Worm (Caenorhabditis elegans) whole organism, L4 larva: ENCODE results near the gene Y65A5A.24.
A peak's percentile ranks its signal among the peaks of the same experiment; 100 is the strongest.

Source experiments
- F10B5.3 ChIP-seq: sonication (generic microtip); optimal IDR thresholded peaks from 2 replicates; lab custom pipeline; 2016; ENCODE audit warnings: mild to moderate bottlenecking, missing genetic modification characterization, missing compliant biosample characterization
- F37D6.2 ChIP-seq: sonication (generic microtip); optimal IDR thresholded peaks from 2 replicates; lab custom pipeline; 2016; ENCODE audit warnings: mild to moderate bottlenecking, missing genetic modification characterization, missing compliant biosample characterization
- T20F7.1 ChIP-seq: fragments of 200-800 bp; sonication (Bioruptor generic); optimal IDR thresholded peaks from 2 replicates; lab custom pipeline; 2018; ENCODE audit warnings: mild to moderate bottlenecking, missing genetic modification characterization, missing compliant biosample characterization
- Y105C5A.15 ChIP-seq: fragments of 200-800 bp; sonication (Bioruptor generic); IDR thresholded peaks from 2 replicates; pipeline ENCODE4 v1.3.6; 2022; ENCODE audit warnings: missing genetic modification characterization, missing compliant biosample characterization
- Y75B8A.6 ChIP-seq: fragments of 200-800 bp; sonication (Bioruptor generic); IDR thresholded peaks from 2 replicates; pipeline ENCODE4 v1.3.6; 2022; ENCODE audit warnings: missing genetic modification reagents, missing genetic modification characterization, missing compliant biosample characterization
- aly-2 ChIP-seq: sonication (generic microtip); optimal IDR thresholded peaks from 2 replicates; lab custom pipeline; 2018; ENCODE audit warnings: missing biosample characterization, missing genetic modification characterization
- arid-1 ChIP-seq: fragments of 200-800 bp; sonication (Bioruptor generic); conservative IDR thresholded peaks from 2 replicates; pipeline ENCODE4 v1.3.6; 2022; ENCODE audit warnings: missing genetic modification reagents, missing genetic modification characterization, missing compliant biosample characterization
- ceh-20 ChIP-seq: fragments of 200-800 bp; sonication (Bioruptor generic); IDR thresholded peaks from 2 replicates; pipeline ENCODE4 v1.3.6; 2022; ENCODE audit warnings: missing genetic modification reagents, missing genetic modification characterization, missing compliant biosample characterization
- ceh-28 ChIP-seq: fragments of 150-350 bp; optimal IDR thresholded peaks from 2 replicates; lab custom pipeline; 2014; ENCODE audit warnings: missing biosample characterization, missing genetic modification reagents, missing genetic modification characterization
- ceh-82 ChIP-seq: sonication (generic microtip); optimal IDR thresholded peaks from 2 replicates; lab custom pipeline; 2017; ENCODE audit warnings: missing biosample characterization, missing genetic modification characterization
- daf-19 ChIP-seq: fragments of 200-800 bp; sonication (Bioruptor generic); conservative IDR thresholded peaks from 2 replicates; pipeline ENCODE4 v1.3.6; 2022; ENCODE audit warnings: missing genetic modification characterization, missing compliant biosample characterization
- daf-8 ChIP-seq: fragments of 200-800 bp; sonication (Bioruptor generic); IDR thresholded peaks from 2 replicates; pipeline ENCODE4 v1.3.6; 2022; ENCODE audit warnings: missing genetic modification characterization, missing compliant biosample characterization
- dmd-6 ChIP-seq: fragments of 200-800 bp; sonication (Bioruptor generic); IDR thresholded peaks from 2 replicates; pipeline ENCODE4 v1.3.6; 2022; ENCODE audit warnings: missing genetic modification reagents, missing genetic modification characterization, missing compliant biosample characterization
- dmd-8 ChIP-seq: fragments of 200-800 bp; sonication (Bioruptor generic); IDR thresholded peaks from 2 replicates; pipeline ENCODE4 v1.3.6; 2022; ENCODE audit warnings: missing genetic modification characterization, missing compliant biosample characterization
- dve-1 ChIP-seq: sonication (generic microtip); optimal IDR thresholded peaks from 2 replicates; lab custom pipeline; 2017; ENCODE audit warnings: antibody characterized with exemption, mild to moderate bottlenecking, missing genetic modification characterization, missing compliant biosample characterization; ENCODE audit not compliant: insufficient read depth
- egl-27 ChIP-seq: sonication (generic microtip); optimal IDR thresholded peaks from 3 replicates; lab custom pipeline; 2017; ENCODE audit warnings: missing biosample characterization, missing genetic modification reagents, missing genetic modification characterization
- egl-43 ChIP-seq: fragments of 200-800 bp; sonication (Bioruptor generic); IDR thresholded peaks from 2 replicates; pipeline ENCODE4 v1.3.6; 2022; ENCODE audit warnings: missing genetic modification reagents, missing genetic modification characterization, missing compliant biosample characterization
- gei-8 ChIP-seq: fragments of 200-800 bp; sonication (Bioruptor generic); optimal IDR thresholded peaks from 2 replicates; lab custom pipeline; 2018; ENCODE audit warnings: mild to moderate bottlenecking, missing genetic modification characterization, missing compliant biosample characterization
- hlh-11 ChIP-seq: fragments of 200-800 bp; sonication (Bioruptor generic); optimal IDR thresholded peaks from 2 replicates; lab custom pipeline; 2018; ENCODE audit warnings: mild to moderate bottlenecking, missing genetic modification characterization, missing compliant biosample characterization
- hlh-30 ChIP-seq: sonication (generic microtip); optimal IDR thresholded peaks from 2 replicates; lab custom pipeline; 2017; ENCODE audit warnings: antibody characterized with exemption, mild to moderate bottlenecking, missing genetic modification characterization, missing compliant biosample characterization; ENCODE audit not compliant: insufficient read depth
- lin-13 ChIP-seq: fragments of 150-350 bp; optimal IDR thresholded peaks from 2 replicates; lab custom pipeline; 2014; ENCODE audit warnings: missing biosample characterization, missing genetic modification reagents, missing genetic modification characterization
- lin-15B ChIP-seq: fragments of 150-350 bp; sonication (generic microtip); optimal IDR thresholded peaks from 3 replicates; lab custom pipeline; 2014; ENCODE audit warnings: missing biosample characterization, missing genetic modification characterization
- lin-39 ChIP-seq: fragments of 150-350 bp; optimal IDR thresholded peaks from 2 replicates; lab custom pipeline; 2014; ENCODE audit warnings: missing biosample characterization, missing genetic modification reagents, missing genetic modification characterization
- lir-3 ChIP-seq: sonication (generic microtip); optimal IDR thresholded peaks from 2 replicates; lab custom pipeline; 2016; ENCODE audit warnings: mild to moderate bottlenecking, missing genetic modification characterization, missing compliant biosample characterization
- lsy-2 ChIP-seq, 2 experiments: fragments of 150-350 bp in 1 of 2; sonication (generic microtip) in 1 of 2; optimal IDR thresholded peaks; 2 replicates each; lab custom pipeline; 2014 to 2017; ENCODE audit warnings: missing biosample characterization in 2 of 2, missing genetic modification characterization in 2 of 2
- mep-1 ChIP-seq: fragments of 150-350 bp; sonication (generic microtip); optimal IDR thresholded peaks from 3 replicates; lab custom pipeline; 2014; ENCODE audit warnings: missing biosample characterization, missing genetic modification characterization
- mxl-2 ChIP-seq: fragments of 200-800 bp; sonication (Bioruptor generic); conservative IDR thresholded peaks from 2 replicates; pipeline ENCODE4 v1.3.6; 2022; ENCODE audit warnings: missing genetic modification reagents, missing genetic modification characterization, missing compliant biosample characterization
- nhr-10 ChIP-seq: fragments of 150-350 bp; optimal IDR thresholded peaks from 2 replicates; lab custom pipeline; 2014; ENCODE audit warnings: missing biosample characterization, missing genetic modification characterization
- nhr-237 ChIP-seq: sonication (generic microtip); optimal IDR thresholded peaks from 2 replicates; lab custom pipeline; 2017; ENCODE audit warnings: missing biosample characterization, missing genetic modification characterization
- nhr-48 ChIP-seq: sonication (generic microtip); optimal IDR thresholded peaks from 2 replicates; lab custom pipeline; 2016; ENCODE audit warnings: mild to moderate bottlenecking, missing genetic modification characterization, missing compliant biosample characterization
- nhr-6 ChIP-seq: fragments of 150-350 bp; optimal IDR thresholded peaks from 2 replicates; lab custom pipeline; 2014; ENCODE audit warnings: missing biosample characterization, missing genetic modification characterization
- nhr-76 ChIP-seq: fragments of 150-350 bp; optimal IDR thresholded peaks from 2 replicates; lab custom pipeline; 2014; ENCODE audit warnings: missing biosample characterization, missing genetic modification characterization
- nhr-77 ChIP-seq: fragments of 150-350 bp; optimal IDR thresholded peaks from 2 replicates; lab custom pipeline; 2014; ENCODE audit warnings: missing biosample characterization, missing genetic modification characterization
- pha-4 ChIP-seq, 2 experiments: fragments of 150-350 bp in 1 of 2; fragments of 200-800 bp in 1 of 2; sonication (Bioruptor generic) in 1 of 2; IDR thresholded peaks in 1 of 2; optimal IDR thresholded peaks in 1 of 2; 2 replicates each; pipeline versions ENCODE4 v1.3.6 to Lab custom; 2014 to 2022; ENCODE audit warnings: missing genetic modification characterization in 2 of 2, missing genetic modification reagents in 2 of 2, missing biosample characterization in 1 of 2, missing compliant biosample characterization in 1 of 2
- php-3 ChIP-seq: fragments of 200-800 bp; sonication (Bioruptor generic); IDR thresholded peaks from 2 replicates; pipeline ENCODE4 v1.3.6; 2022; ENCODE audit warnings: missing genetic modification reagents, missing genetic modification characterization, missing compliant biosample characterization
- pqm-1 ChIP-seq: sonication (generic microtip); optimal IDR thresholded peaks from 2 replicates; lab custom pipeline; 2017; ENCODE audit warnings: missing biosample characterization, missing genetic modification characterization
- rbr-2 ChIP-seq: sonication (generic microtip); optimal IDR thresholded peaks from 2 replicates; lab custom pipeline; 2016; ENCODE audit warnings: missing genotype, missing genetic modification characterization, missing compliant biosample characterization
- sdz-12 ChIP-seq: fragments of 200-800 bp; sonication (Bioruptor generic); optimal IDR thresholded peaks from 2 replicates; lab custom pipeline; 2018; ENCODE audit warnings: mild to moderate bottlenecking, missing genetic modification characterization, missing compliant biosample characterization
- set-16 ChIP-seq: fragments of 200-800 bp; sonication (Bioruptor generic); IDR thresholded peaks from 2 replicates; pipeline ENCODE4 v1.3.6; 2022; ENCODE audit warnings: missing genetic modification reagents, missing genetic modification characterization, missing compliant biosample characterization
- skn-1 ChIP-seq: fragments of 150-350 bp; optimal IDR thresholded peaks from 2 replicates; lab custom pipeline; 2014; ENCODE audit warnings: missing biosample characterization, missing genetic modification characterization
- unc-39 ChIP-seq: sonication (generic microtip); optimal IDR thresholded peaks from 2 replicates; lab custom pipeline; 2017; ENCODE audit warnings: missing biosample characterization, missing genetic modification characterization
- unc-62 ChIP-seq, 3 experiments: fragments of 150-350 bp in 1 of 3; sonication (generic microtip); optimal IDR thresholded peaks in 2 of 3; peaks in 1 of 3; 1 replicate in 1 of 3; 2 replicates in 2 of 3; lab custom pipeline; 2014 to 2017; ENCODE audit warnings: missing biosample characterization in 3 of 3, missing genetic modification characterization in 3 of 3, missing genetic modification reagents in 3 of 3, missing genotype in 1 of 3
- vab-7 ChIP-seq: fragments of 200-800 bp; sonication (Bioruptor generic); IDR thresholded peaks from 2 replicates; pipeline ENCODE4 v1.3.6; 2022; ENCODE audit warnings: missing genetic modification reagents, missing genetic modification characterization, missing compliant biosample characterization
- zag-1 ChIP-seq: fragments of 150-350 bp; optimal IDR thresholded peaks from 2 replicates; lab custom pipeline; 2014; ENCODE audit warnings: missing biosample characterization, missing genetic modification characterization
- zfp-2 ChIP-seq: sonication (generic microtip); optimal IDR thresholded peaks from 2 replicates; lab custom pipeline; 2016; ENCODE audit warnings: mild to moderate bottlenecking, missing genetic modification characterization, missing compliant biosample characterization
- zip-2 ChIP-seq: fragments of 150-350 bp; optimal IDR thresholded peaks from 2 replicates; lab custom pipeline; 2014; ENCODE audit warnings: missing biosample characterization, missing genetic modification characterization
- ztf-7 ChIP-seq: fragments of 150-350 bp; optimal IDR thresholded peaks from 2 replicates; lab custom pipeline; 2014; ENCODE audit warnings: missing biosample characterization, missing genetic modification characterization

Gene Y65A5A.24

DNA sequence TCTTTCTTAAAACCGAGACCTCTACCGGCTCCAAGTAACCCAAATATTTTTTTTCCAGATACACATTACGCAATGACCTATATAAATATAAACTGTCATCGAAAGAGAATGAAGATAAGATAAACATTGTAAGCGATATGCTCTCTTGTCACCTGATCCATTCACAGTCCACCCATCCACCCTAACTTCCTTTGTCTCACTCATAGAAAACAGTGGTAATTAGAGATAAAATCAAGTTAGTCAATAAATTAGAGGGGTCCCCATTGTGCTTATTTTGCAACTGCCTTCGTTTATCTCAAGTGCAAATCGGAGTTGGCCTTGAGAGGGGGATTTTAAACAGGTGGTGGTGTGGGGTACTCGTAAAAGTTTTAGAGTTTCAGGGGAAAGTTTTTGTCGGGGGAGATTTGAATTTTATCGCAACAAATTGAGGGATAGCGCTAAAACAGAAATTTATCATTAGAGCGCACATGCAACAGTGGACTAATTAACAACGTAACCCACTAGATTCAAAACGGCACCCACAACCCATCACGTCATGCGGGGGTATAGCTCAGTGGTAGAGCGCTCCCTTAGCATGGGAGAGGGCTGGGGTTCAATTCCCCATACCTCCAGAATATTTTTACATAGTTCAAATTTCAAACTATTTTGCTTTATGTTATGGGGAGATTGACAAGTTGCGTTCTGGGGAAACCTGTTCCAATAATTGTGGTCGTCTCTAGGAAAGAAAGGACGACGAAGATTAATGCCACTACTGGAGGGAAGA is 4.3 kb downstream of the Y65A5A.24 start (continued):
- TF ChIP-seq arid-1 (GFP tag; lab: Robert Waterston, UW): peak; percentile 80
- no peak for TF ChIP-seq nhr-6 (tag; lab: Kevin White, UChicago)
- peak; percentile 75; the same call in 1 of the 2 replicates for TF ChIP-seq daf-19 (GFP tag; lab: Robert Waterston, UW)
- TF ChIP-seq zag-1 (tag; lab: Kevin White, UChicago): no peak
- no peak for TF ChIP-seq egl-27 (tag; lab: Kevin White, UChicago)
- TF ChIP-seq set-16: no peak
- TF ChIP-seq Y105C5A.15 (GFP tag; lab: Robert Waterston, UW): peak; percentile 90
- peak in 1 of 2 experiments; percentile 42 for TF ChIP-seq unc-62 (GFP tag; optimal IDR thresholded peaks at IDR 0.05 in 1 of 2; lab: Kevin White, UChicago)
- TF ChIP-seq unc-62 (tag; optimal IDR thresholded peaks at IDR 0.05; lab: Kevin White, UChicago): no peak
- peak; percentile 86 for TF ChIP-seq dmd-8 (GFP tag; lab: Robert Waterston, UW)
- peak; percentile 66 for TF ChIP-seq gei-8 (GFP tag; lab: Kevin White, UChicago)
- peak; percentile 61 for TF ChIP-seq lin-13
- TF ChIP-seq hlh-30 (tag; lab: Kevin White, UChicago): no peak

DNA sequence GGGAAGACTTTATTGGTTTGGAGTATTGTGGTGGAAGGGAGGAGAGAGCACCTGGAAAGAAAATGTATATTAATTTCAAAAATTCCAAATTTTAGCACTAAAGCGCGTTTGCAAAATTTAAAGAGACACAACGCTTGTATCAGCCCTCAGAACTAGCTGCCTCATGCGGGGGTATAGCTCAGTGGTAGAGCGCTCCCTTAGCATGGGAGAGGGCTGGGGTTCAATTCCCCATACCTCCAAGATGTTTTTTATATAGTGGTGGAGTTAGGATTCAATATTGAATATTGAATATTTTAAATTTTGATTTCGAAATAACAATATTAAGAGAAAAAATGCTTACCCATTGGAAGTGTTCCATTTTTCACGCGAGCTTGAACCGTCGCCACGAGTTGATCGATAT is 5.2 kb downstream of the Y65A5A.24 start:
- TF ChIP-seq nhr-76 (tag; lab: Kevin White, UChicago) (no peak), nhr-77 (tag; lab: Kevin White, UChicago) (no peak), nhr-6 (tag; lab: Kevin White, UChicago) (peak; percentile 10), hlh-11 (tag; lab: Kevin White, UChicago) (no peak), mxl-2 (GFP tag; lab: Robert Waterston, UW) (no peak), rbr-2 (peak; percentile 36), lin-15B (tag; lab: Kevin White, UChicago) (no peak), php-3 (GFP tag; lab: Robert Waterston, UW) (no peak), vab-7 (GFP tag; lab: Robert Waterston, UW) (peak; percentile 83), dmd-8 (GFP tag; lab: Robert Waterston, UW) (peak; percentile 88), dmd-6 (GFP tag; lab: Robert Waterston, UW) (peak; percentile 46), F37D6.2 (peak; percentile 27), zip-2 (no peak), nhr-48 (tag; lab: Kevin White, UChicago) (peak; percentile 53), zag-1 (tag; lab: Kevin White, UChicago) (no peak), egl-43 (GFP tag; lab: Robert Waterston, UW) (peak; percentile 90), lir-3 (tag; lab: Kevin White, UChicago) (peak; percentile 18), nhr-10 (tag; lab: Kevin White, UChicago) (no peak), gei-8 (GFP tag; lab: Kevin White, UChicago) (peak; percentile 4), lsy-2 (tag; optimal IDR thresholded peaks at IDR 0.05; lab: Kevin White, UChicago) (peak in 1 of 2 experiments; percentile 38), aly-2 (tag; lab: Kevin White, UChicago) (no peak), ztf-7 (no peak), mep-1 (tag; lab: Kevin White, UChicago) (peak; percentile 27), skn-1 (no peak), ceh-20 (GFP tag; lab: Robert Waterston, UW) (no peak), ceh-82 (no peak), Y75B8A.6 (no peak), nhr-237 (tag; lab: Kevin White, UChicago) (no peak), dve-1 (tag; lab: Kevin White, UChicago) (peak; percentile 43), pqm-1 (no peak), sdz-12 (GFP tag; lab: Kevin White, UChicago) (no peak), lin-39 (tag; lab: Kevin White, UChicago) (no peak), daf-19 (GFP tag; lab: Robert Waterston, UW) (peak; percentile 89), T20F7.1 (GFP tag; lab: Kevin White, UChicago) (no peak), hlh-30 (tag; lab: Kevin White, UChicago) (peak; percentile 43), daf-8 (no peak), unc-39 (tag; lab: Kevin White, UChicago) (no peak), ceh-28 (tag; lab: Kevin White, UChicago) (no peak), F10B5.3 (no peak), zfp-2 (tag; lab: Kevin White, UChicago) (peak; percentile 22), pha-4 (GFP tag; IDR thresholded peaks at IDR 0.05; lab: Robert Waterston, UW) (peak; percentile 83), pha-4 (tag; optimal IDR thresholded peaks at IDR 0.05; lab: Kevin White, UChicago) (no peak), set-16 (0 out of 2 replicates have a peak, but pooled peaks have one; percentile 13)
